Worm (Caenorhabditis elegans): Measurements from ENCODE around the gene cox-17.

cox-17 gene

DNA sequence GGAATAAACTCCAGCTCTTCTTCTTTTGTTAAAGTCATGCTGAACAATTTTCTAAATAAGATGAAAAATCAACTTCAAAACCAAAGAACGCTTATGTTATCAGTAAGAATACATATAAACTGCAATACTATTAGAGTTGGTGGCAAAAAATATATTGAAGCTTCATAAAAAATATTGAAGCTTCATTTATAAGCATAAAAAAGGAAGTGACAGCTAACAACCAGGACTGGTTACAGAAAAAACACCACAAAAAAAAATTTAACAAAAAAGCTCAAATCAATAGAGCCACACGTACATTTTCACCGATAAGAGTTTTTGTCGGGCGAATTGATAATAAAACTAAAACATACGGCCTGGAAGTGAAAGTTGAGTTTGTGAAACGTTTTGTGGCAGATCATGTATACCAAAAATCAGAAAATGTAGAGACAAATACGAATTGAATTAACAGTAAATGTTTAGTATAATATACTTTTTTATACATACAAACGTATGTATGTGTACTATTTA lies 43.2 kb upstream of the cox-17 start, which contains the start of gene sqst-5:
sqst-5 (minus strand) TSS at position 51 of the 507 bp plus-strand sequence.
- TF ChIP-seq ztf-16 (tag; optimal IDR thresholded peaks at IDR 0.05) (no peak), hlh-15 (tag; optimal IDR thresholded peaks at IDR 0.05) (no peak), che-1 (tag; optimal IDR thresholded peaks at IDR 0.05) (no peak), ceh-48 (tag; optimal IDR thresholded peaks at IDR 0.05) (no peak), ceh-19 (GFP tag; optimal IDR thresholded peaks at IDR 0.05) (no peak), dmd-4 (tag; optimal IDR thresholded peaks at IDR 0.05; ENCODE audit: borderline replicate concordance) (no peak), hlh-8 (tag; optimal IDR thresholded peaks at IDR 0.05) (no peak), pha-4 (tag; optimal IDR thresholded peaks at IDR 0.05) (no peak), ceh-6 (GFP tag; optimal IDR thresholded peaks at IDR 0.05) (no peak), ceh-31 (tag; optimal IDR thresholded peaks at IDR 0.05) (no peak), sox-4 (tag; optimal IDR thresholded peaks at IDR 0.05) (no peak), sdc-2 (tag; optimal IDR thresholded peaks at IDR 0.05) (no peak), unc-55 (GFP tag; optimal IDR thresholded peaks at IDR 0.05) (no peak), fkh-10 (GFP tag; optimal IDR thresholded peaks at IDR 0.05) (no peak), nfya-1 (tag; optimal IDR thresholded peaks at IDR 0.05) (no peak), ahr-1 (tag; optimal IDR thresholded peaks at IDR 0.05) (no peak), ceh-22 (tag; optimal IDR thresholded peaks at IDR 0.05) (no peak), hlh-30 (tag; optimal IDR thresholded peaks at IDR 0.05; ENCODE audit: insufficient read depth) (no peak)

DNA sequence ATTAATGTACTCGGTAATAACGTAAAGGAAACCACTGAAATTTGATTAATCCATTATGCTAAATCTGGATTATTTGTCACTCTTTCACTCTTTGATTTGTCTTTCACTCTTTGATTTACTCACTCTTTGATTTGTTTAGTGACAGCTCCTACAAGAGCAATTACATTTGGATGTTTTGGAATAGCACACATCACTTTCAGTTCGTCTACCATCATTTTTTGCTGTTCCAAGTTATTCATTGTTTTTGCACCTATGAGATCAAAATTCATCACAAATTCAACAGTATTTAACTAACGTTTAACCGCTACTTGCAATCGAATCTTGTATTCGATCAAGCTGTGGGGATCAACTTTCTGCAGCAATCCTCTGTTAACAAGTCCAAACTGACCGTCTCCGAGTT lies 41.7 kb upstream of the cox-17 start:
- TF ChIP-seq dmd-4 (tag; optimal IDR thresholded peaks at IDR 0.05; ENCODE audit: borderline replicate concordance) = no peak
- TF ChIP-seq elt-4 (tag; optimal IDR thresholded peaks at IDR 0.05) = no peak
- no peak for TF ChIP-seq K02D7.2 (tag; optimal IDR thresholded peaks at IDR 0.05)
- TF ChIP-seq ama-1 (optimal IDR thresholded peaks at IDR 0.05) = no peak
- TF ChIP-seq tbx-7 (tag; optimal IDR thresholded peaks at IDR 0.05) = no peak
- no peak for TF ChIP-seq sox-4 (tag; optimal IDR thresholded peaks at IDR 0.05)
- TF ChIP-seq lin-11 (tag; optimal IDR thresholded peaks at IDR 0.05) = no peak
- TF ChIP-seq hlh-30 (tag; optimal IDR thresholded peaks at IDR 0.05; ENCODE audit: insufficient read depth) = no peak
- TF ChIP-seq sdc-2 (tag; optimal IDR thresholded peaks at IDR 0.05) = no peak

DNA sequence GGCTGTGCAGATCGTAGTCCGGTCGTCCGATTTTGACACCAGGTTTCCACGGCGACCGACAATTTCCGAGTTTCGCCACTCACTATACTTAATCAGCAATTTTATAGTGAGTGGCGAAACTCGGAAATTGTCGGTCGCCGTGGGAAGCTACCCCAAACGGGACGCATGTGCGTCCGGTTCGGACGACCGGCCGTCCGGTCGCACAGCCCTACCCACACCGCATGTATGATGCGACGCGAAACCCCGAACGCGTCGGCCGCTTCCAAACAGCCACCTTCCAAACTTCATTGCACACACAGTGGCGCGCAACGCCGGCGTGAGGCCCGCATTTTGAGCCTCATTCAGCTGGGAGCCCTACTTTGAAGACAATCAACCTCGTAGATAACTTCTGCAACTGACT lies 39.7 kb upstream of the cox-17 start:
- TF ChIP-seq pros-1 (tag; optimal IDR thresholded peaks at IDR 0.05) (no peak), ceh-24 (tag; optimal IDR thresholded peaks at IDR 0.05) (no peak), hlh-30 (tag; optimal IDR thresholded peaks at IDR 0.05; ENCODE audit: insufficient read depth) (no peak), rnt-1 (tag; optimal IDR thresholded peaks at IDR 0.05) (no peak), tbx-2 (tag; optimal IDR thresholded peaks at IDR 0.05) (no peak), nhr-11 (tag; optimal IDR thresholded peaks at IDR 0.05) (no peak), ceh-18 (tag; optimal IDR thresholded peaks at IDR 0.05) (no peak), odd-2 (tag; optimal IDR thresholded peaks at IDR 0.05) (no peak), hlh-8 (tag; optimal IDR thresholded peaks at IDR 0.05) (no peak), ceh-31 (tag; optimal IDR thresholded peaks at IDR 0.05) (no peak), ama-1 (optimal IDR thresholded peaks at IDR 0.05) (no peak), hlh-6 (tag; optimal IDR thresholded peaks at IDR 0.05) (no peak), ahr-1 (tag; optimal IDR thresholded peaks at IDR 0.05) (no peak)

DNA sequence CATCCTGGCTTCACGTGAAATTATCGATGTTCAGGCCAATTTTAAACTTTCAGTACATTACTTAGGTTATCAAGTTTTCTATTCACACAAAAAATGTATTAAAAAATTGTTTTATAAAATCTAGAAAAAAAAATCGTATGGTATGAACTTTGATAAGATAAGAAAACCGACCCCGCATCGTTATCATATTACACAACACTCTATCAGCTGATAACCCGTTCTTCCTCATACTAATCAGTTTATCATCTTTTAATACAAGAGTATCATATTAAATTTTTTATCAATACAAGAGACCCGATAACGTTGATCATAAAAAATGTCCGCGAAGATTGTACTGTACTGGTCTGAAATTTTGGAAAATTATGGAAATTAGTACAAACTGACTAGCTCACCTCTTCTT lies 36.6 kb upstream of the cox-17 start:
- TF ChIP-seq pqm-1 (tag; optimal IDR thresholded peaks at IDR 0.05) (peak; percentile 70), ets-4 (tag; optimal IDR thresholded peaks at IDR 0.05) (no peak), elt-2 (tag; optimal IDR thresholded peaks at IDR 0.05) (peak; percentile 100)

DNA sequence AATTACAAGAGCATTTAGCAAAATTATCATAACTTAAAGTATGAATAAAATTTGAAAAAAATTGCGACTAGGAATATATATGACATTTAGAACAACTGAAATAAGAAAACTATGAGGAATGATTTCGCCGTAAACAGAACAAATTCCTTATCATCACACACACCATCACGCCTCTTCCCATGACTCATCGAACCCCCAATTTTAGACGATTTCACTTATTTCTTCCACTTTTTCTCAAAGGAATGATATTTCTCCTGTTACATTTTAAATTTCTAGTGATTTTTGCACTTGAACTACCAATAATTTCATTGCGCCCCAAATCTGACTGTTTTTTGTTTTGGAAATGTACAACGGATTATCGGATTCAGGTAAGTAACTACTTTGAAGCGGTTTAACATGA lies 34.1 kb upstream of the cox-17 start, which contains the start of the genes zig-13 and ver-1:
zig-13 (minus strand) TSS at position 101 of the 400 bp plus-strand sequence.
ver-1 (plus strand) TSS at position 180 of the 400 bp plus-strand sequence.
- TF ChIP-seq ceh-22 (tag; optimal IDR thresholded peaks at IDR 0.05) (no peak), hlh-6 (tag; optimal IDR thresholded peaks at IDR 0.05) (no peak), ama-1 (optimal IDR thresholded peaks at IDR 0.05) (no peak), fax-1 (tag; optimal IDR thresholded peaks at IDR 0.05) (no peak), hlh-8 (tag; optimal IDR thresholded peaks at IDR 0.05) (no peak), hlh-13 (GFP tag; optimal IDR thresholded peaks at IDR 0.05) (no peak), K09A11.1 (tag; optimal IDR thresholded peaks at IDR 0.05; ENCODE audit: insufficient read depth) (no peak), pros-1 (tag; optimal IDR thresholded peaks at IDR 0.05) (no peak), ceh-19 (GFP tag; optimal IDR thresholded peaks at IDR 0.05) (no peak), ceh-14 (tag; optimal IDR thresholded peaks at IDR 0.05) (no peak), C08G9.2 (tag; optimal IDR thresholded peaks at IDR 0.05) (no peak)
